Fruit fly (Drosophila melanogaster) whole organism, embryonic: ENCODE data around the gene CG15570.

Experiments used
- Aef1 ChIP-seq: fragments of 200-800 bp; sonication (Bioruptor generic); IDR thresholded peaks from 3 replicates; pipeline ENCODE4 v1.3.6; 2022; ENCODE audit warnings: missing biosample characterization, missing genetic modification characterization
- Atf-2 ChIP-seq: fragments of 200-800 bp; sonication (Bioruptor generic); optimal IDR thresholded peaks from 2 replicates; lab custom pipeline; 2016; ENCODE audit warnings: missing biosample characterization, missing genetic modification characterization
- Bdp1 ChIP-seq: fragments of 200-800 bp; sonication (Bioruptor generic); optimal IDR thresholded peaks from 3 replicates; lab custom pipeline; 2016; ENCODE audit warnings: missing biosample characterization, missing genetic modification characterization
- CG10209 ChIP-seq: fragments of 200-800 bp; sonication (Bioruptor generic); optimal IDR thresholded peaks from 3 replicates; lab custom pipeline; 2017; ENCODE audit warnings: missing biosample characterization, mild to moderate bottlenecking, missing genetic modification characterization, missing genetic modification reagents
- CG11456 ChIP-seq: fragments of 200-800 bp; sonication (Bioruptor generic); IDR thresholded peaks from 3 replicates; pipeline ENCODE4 v1.3.6; 2022; ENCODE audit warnings: missing biosample characterization, missing genetic modification characterization
- CG12744 ChIP-seq: fragments of 200-800 bp; sonication (Bioruptor generic); optimal IDR thresholded peaks from 2 replicates; lab custom pipeline; 2016; ENCODE audit warnings: missing biosample characterization, missing genetic modification characterization
- CG15011 ChIP-seq: fragments of 200-800 bp; sonication (Bioruptor generic); optimal IDR thresholded peaks from 3 replicates; lab custom pipeline; 2018; ENCODE audit warnings: missing biosample characterization, mild to moderate bottlenecking, missing genetic modification characterization
- CG15073 ChIP-seq: fragments of 200-800 bp; sonication (Bioruptor generic); optimal IDR thresholded peaks from 2 replicates; lab custom pipeline; 2016; ENCODE audit warnings: missing biosample characterization, missing genetic modification characterization
- CG17829 ChIP-seq: fragments of 200-800 bp; optimal IDR thresholded peaks from 2 replicates; lab custom pipeline; 2019; ENCODE audit warnings: missing biosample characterization, mild to moderate bottlenecking, missing genetic modification characterization, moderate library complexity
- CG18599 ChIP-seq: fragments of 200-800 bp; sonication (Bioruptor generic); optimal IDR thresholded peaks from 3 replicates; lab custom pipeline; 2017; ENCODE audit warnings: missing biosample characterization, missing genetic modification characterization, mild to moderate bottlenecking, moderate library complexity, missing genetic modification reagents
- CG2120 ChIP-seq: fragments of 200-800 bp; sonication (Bioruptor generic); optimal IDR thresholded peaks from 3 replicates; lab custom pipeline; 2016; ENCODE audit warnings: missing biosample characterization, missing genetic modification characterization
- CG31441 ChIP-seq: fragments of 200-800 bp; sonication (Bioruptor generic); IDR thresholded peaks from 2 replicates; pipeline ENCODE4 v1.3.6; 2022; ENCODE audit warnings: missing biosample characterization, missing genetic modification characterization
- CG32767 ChIP-seq: fragments of 200-800 bp; sonication (Bioruptor generic); IDR thresholded peaks from 2 replicates; pipeline ENCODE4 v1.3.6; 2022; ENCODE audit warnings: missing biosample characterization, missing genetic modification characterization
- CG3281 ChIP-seq: fragments of 200-800 bp; sonication (Bioruptor generic); optimal IDR thresholded peaks from 3 replicates; lab custom pipeline; 2017; ENCODE audit warnings: missing biosample characterization, mild to moderate bottlenecking, missing genetic modification characterization
- CG42726 ChIP-seq: fragments of 200-800 bp; sonication (Bioruptor generic); IDR thresholded peaks from 2 replicates; pipeline ENCODE4 v1.3.6; 2022; ENCODE audit warnings: missing biosample characterization, missing genetic modification characterization; ENCODE audit not compliant: partially characterized antibody
- CG4820 ChIP-seq: fragments of 200-800 bp; sonication (Bioruptor generic); optimal IDR thresholded peaks from 3 replicates; lab custom pipeline; 2016; ENCODE audit warnings: missing biosample characterization, missing genetic modification characterization
- CG6765 ChIP-seq: fragments of 200-800 bp; sonication (Bioruptor generic); optimal IDR thresholded peaks from 3 replicates; lab custom pipeline; 2017; ENCODE audit warnings: missing biosample characterization, mild to moderate bottlenecking, missing genetic modification characterization
- CG6813 ChIP-seq: fragments of 200-800 bp; sonication (Bioruptor generic); optimal IDR thresholded peaks from 2 replicates; lab custom pipeline; 2017; ENCODE audit warnings: missing biosample characterization, missing genetic modification characterization, mild to moderate bottlenecking, moderate library complexity, missing genetic modification reagents
- CG8388 ChIP-seq: fragments of 200-800 bp; sonication (Bioruptor generic); optimal IDR thresholded peaks from 2 replicates; lab custom pipeline; 2019; ENCODE audit warnings: missing biosample characterization, mild to moderate bottlenecking, missing genetic modification characterization, moderate library complexity
- CG8478 ChIP-seq: fragments of >200 bp; optimal IDR thresholded peaks from 2 replicates; lab custom pipeline; 2018
- Camta ChIP-seq: fragments of 200-800 bp; sonication (Bioruptor generic); optimal IDR thresholded peaks from 2 replicates; lab custom pipeline; 2016; ENCODE audit warnings: missing biosample characterization, missing genetic modification characterization
- CrebB ChIP-seq: fragments of 200-800 bp; sonication (Bioruptor generic); optimal IDR thresholded peaks from 3 replicates; lab custom pipeline; 2018; ENCODE audit warnings: missing biosample characterization, mild to moderate bottlenecking, missing genetic modification characterization
- Deaf1 ChIP-seq: fragments of 200-800 bp; optimal IDR thresholded peaks from 3 replicates; lab custom pipeline; 2019; ENCODE audit warnings: missing biosample characterization, mild to moderate bottlenecking, missing genetic modification characterization, moderate library complexity
- Dek ChIP-seq: fragments of 200-800 bp; sonication (Bioruptor generic); optimal IDR thresholded peaks from 3 replicates; lab custom pipeline; 2019; ENCODE audit warnings: missing biosample characterization, mild to moderate bottlenecking, missing genetic modification characterization, moderate library complexity
- Dref ChIP-seq: fragments of 200-800 bp; sonication (Bioruptor generic); IDR thresholded peaks from 2 replicates; pipeline ENCODE4 v1.3.6; 2022; ENCODE audit warnings: missing biosample characterization, missing genetic modification characterization
- ERR ChIP-seq: fragments of 200-800 bp; sonication (Bioruptor generic); optimal IDR thresholded peaks from 2 replicates; lab custom pipeline; 2016; ENCODE audit warnings: missing biosample characterization, missing genetic modification characterization
- Hsf ChIP-seq: fragments of 200-800 bp; sonication (Bioruptor generic); optimal IDR thresholded peaks from 3 replicates; lab custom pipeline; 2016; ENCODE audit warnings: missing biosample characterization, missing genetic modification characterization
- Nf-YA ChIP-seq: fragments of 200-800 bp; sonication (Bioruptor generic); IDR thresholded peaks from 2 replicates; pipeline ENCODE4 v1.3.6; 2022; ENCODE audit warnings: missing biosample characterization, missing genetic modification characterization
- Opbp ChIP-seq: fragments of 200-800 bp; sonication (Bioruptor generic); IDR thresholded peaks from 3 replicates; pipeline ENCODE4 v1.3.6; 2022; ENCODE audit warnings: missing biosample characterization, missing genetic modification characterization; ENCODE audit not compliant: partially characterized antibody
- Ptx1 ChIP-seq: fragments of 200-800 bp; sonication (Bioruptor generic); IDR thresholded peaks from 2 replicates; pipeline ENCODE4 v1.3.6; 2022; ENCODE audit warnings: missing biosample characterization, missing genetic modification characterization
- Side ChIP-seq: fragments of 200-800 bp; sonication (Bioruptor generic); optimal IDR thresholded peaks from 2 replicates; lab custom pipeline; 2016; ENCODE audit warnings: missing biosample characterization, missing genetic modification characterization
- Sry-δ ChIP-seq: fragments of 200-800 bp; sonication (Bioruptor generic); optimal IDR thresholded peaks from 2 replicates; lab custom pipeline; 2016; ENCODE audit warnings: missing biosample characterization, missing genetic modification characterization
- az2 ChIP-seq: fragments of 200-800 bp; sonication (Bioruptor generic); optimal IDR thresholded peaks from 3 replicates; lab custom pipeline; 2016; ENCODE audit warnings: missing biosample characterization, missing genetic modification characterization
- br ChIP-seq: fragments of >200 bp; optimal IDR thresholded peaks from 2 replicates; lab custom pipeline; 2017
- crc ChIP-seq: fragments of 200-800 bp; sonication (Bioruptor generic); optimal IDR thresholded peaks from 2 replicates; lab custom pipeline; 2016; ENCODE audit warnings: missing biosample characterization, missing genetic modification characterization
- crol ChIP-seq: fragments of 200-800 bp; sonication (Bioruptor generic); IDR thresholded peaks from 2 replicates; pipeline ENCODE4 v1.3.6; 2022; ENCODE audit warnings: missing biosample characterization, missing genetic modification characterization
- dimm ChIP-seq: fragments of 200-800 bp; sonication (Bioruptor generic); IDR thresholded peaks from 2 replicates; pipeline ENCODE4 v1.3.6; 2022; ENCODE audit warnings: missing biosample characterization, missing genetic modification characterization
- dysf ChIP-seq: fragments of 200-800 bp; sonication (Bioruptor generic); IDR thresholded peaks from 3 replicates; pipeline ENCODE4 v1.3.6; 2022; ENCODE audit warnings: missing biosample characterization, missing genetic modification characterization
- fd3F ChIP-seq: fragments of 200-800 bp; sonication (Bioruptor generic); optimal IDR thresholded peaks from 2 replicates; lab custom pipeline; 2018; ENCODE audit warnings: missing biosample characterization, mild to moderate bottlenecking, missing genetic modification characterization, moderate library complexity
- gce ChIP-seq: fragments of 200-800 bp; sonication (Bioruptor generic); IDR thresholded peaks from 3 replicates; pipeline ENCODE4 v1.3.6; 2022; ENCODE audit warnings: missing biosample characterization, missing genetic modification characterization
- hb ChIP-seq: fragments of 200-800 bp; sonication (Bioruptor generic); IDR thresholded peaks from 3 replicates; pipeline ENCODE4 v1.3.6; 2022; ENCODE audit warnings: missing biosample characterization, missing genetic modification characterization; ENCODE audit not compliant: partially characterized antibody
- ind ChIP-seq: fragments of 200-800 bp; sonication (Bioruptor generic); optimal IDR thresholded peaks from 3 replicates; lab custom pipeline; 2016; ENCODE audit warnings: missing biosample characterization, missing genetic modification characterization
- nom ChIP-seq: fragments of 200-800 bp; sonication (Bioruptor generic); optimal IDR thresholded peaks from 2 replicates; lab custom pipeline; 2017; ENCODE audit warnings: missing biosample characterization, missing genetic modification characterization, mild to moderate bottlenecking, moderate library complexity, missing genetic modification reagents
- odd ChIP-seq: fragments of 200-800 bp; sonication (Bioruptor generic); optimal IDR thresholded peaks from 2 replicates; lab custom pipeline; 2017; ENCODE audit warnings: missing biosample characterization, mild to moderate bottlenecking, missing genetic modification characterization
- otp ChIP-seq: fragments of 200-800 bp; sonication (Bioruptor generic); IDR thresholded peaks from 3 replicates; pipeline ENCODE4, ENCODE4 v1.3.6; 2022; ENCODE audit warnings: missing biosample characterization, missing genetic modification characterization
- sc ChIP-seq, 3 experiments: fragments of >200 bp in 2 of 3; fragments of 200-800 bp in 1 of 3; sonication (Bioruptor generic) in 1 of 3; optimal IDR thresholded peaks; 2 replicates in 2 of 3; 3 replicates in 1 of 3; lab custom pipeline; 2017; ENCODE audit warnings: mild to moderate bottlenecking in 1 of 3, missing biosample characterization in 1 of 3, missing genetic modification characterization in 1 of 3, missing genetic modification reagents in 1 of 3
- ttk ChIP-seq: fragments of 200-800 bp; sonication (Bioruptor generic); IDR thresholded peaks from 2 replicates; pipeline ENCODE4 v2.1.2; 2022; ENCODE audit warnings: missing biosample characterization, missing genetic modification characterization
- wor ChIP-seq: fragments of 200-800 bp; sonication (Bioruptor generic); IDR thresholded peaks from 2 replicates; pipeline ENCODE4 v1.3.6; 2022; ENCODE audit warnings: missing biosample characterization, missing genetic modification characterization
- zfh2 ChIP-seq: fragments of 200-800 bp; sonication (Bioruptor generic); optimal IDR thresholded peaks from 2 replicates; lab custom pipeline; 2016; ENCODE audit warnings: missing biosample characterization, missing genetic modification characterization

CG15570 gene

DNA sequence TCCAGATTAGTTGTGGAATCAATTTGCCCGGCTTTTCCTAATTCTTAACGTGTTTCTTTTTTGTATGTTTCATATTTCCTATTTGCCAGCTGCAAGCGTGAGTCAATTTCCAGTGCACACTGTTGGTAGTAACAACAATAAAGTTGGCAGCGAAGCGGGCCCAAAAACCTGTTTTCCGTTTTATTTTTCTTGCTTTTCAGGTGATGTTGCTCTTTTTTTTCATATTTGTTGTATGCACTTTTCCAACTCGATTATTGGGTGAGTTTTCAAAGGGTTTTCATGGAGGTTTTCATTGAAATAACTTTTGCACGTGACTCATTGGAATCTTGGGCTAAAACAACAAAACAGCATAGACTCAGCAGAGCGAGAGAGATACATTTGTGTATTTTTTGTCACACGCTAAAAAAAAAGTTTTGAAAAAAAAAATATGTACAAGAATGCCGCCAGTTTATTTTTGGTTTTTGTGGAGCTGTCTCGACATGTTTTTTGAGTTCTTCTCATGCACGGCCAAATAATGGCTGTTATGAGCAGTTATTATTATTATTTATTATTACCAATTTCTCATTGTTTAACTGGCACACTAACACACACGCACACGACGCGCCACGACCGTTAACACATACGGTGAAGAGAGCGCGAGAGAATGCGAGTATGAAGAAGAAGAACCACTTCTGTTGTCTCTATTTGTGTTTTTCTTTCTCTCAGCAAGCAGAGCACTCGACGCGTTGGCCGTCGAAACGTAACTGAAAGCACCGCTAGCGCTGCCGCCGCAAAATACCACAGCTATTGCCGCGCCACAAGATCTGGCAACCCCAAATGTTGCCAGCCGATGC is 12.4 kb upstream of the CG15570 start, which contains the start of gene Fas2 (continued):
- TF ChIP-seq CG4820 (GFP tag; lab: Kevin White, UChicago), result no peak
- no peak for TF ChIP-seq Sry-δ (GFP tag; lab: Kevin White, UChicago)
- peak; percentile 70 for TF ChIP-seq CG42726 (GFP tag; lab: Robert Waterston, UW)
- TF ChIP-seq sc (optimal IDR thresholded peaks at IDR 0.05; lab: Kevin White, UChicago), result no peak
- no peak for TF ChIP-seq sc (GFP tag; optimal IDR thresholded peaks at IDR 0.05; lab: Kevin White, UChicago)
- peak; percentile 16 for TF ChIP-seq Dek
- peak; percentile 66 for TF ChIP-seq CG3281
- no peak for TF ChIP-seq Atf-2 (GFP tag; lab: Kevin White, UChicago)
- TF ChIP-seq CG6813 (GFP tag; lab: Kevin White, UChicago), result peak; percentile 28
- peak; percentile 72 for TF ChIP-seq CG6765 (GFP tag; lab: Kevin White, UChicago)
- TF ChIP-seq zfh2 (GFP tag; lab: Kevin White, UChicago), result no peak
- peak; percentile 51 for TF ChIP-seq CG17829 (tag; lab: Kevin White, UChicago)
- TF ChIP-seq ERR (GFP tag; lab: Kevin White, UChicago), result peak; percentile 62
- 0 out of 2 replicates have a peak, but pooled peaks have one; percentile 24 for TF ChIP-seq ttk (GFP tag; lab: Robert Waterston, UW)
- no peak for TF ChIP-seq fd3F (GFP tag; lab: Kevin White, UChicago)
- TF ChIP-seq otp, result 0 out of 3 replicates have a peak, but pooled peaks have one; percentile 59
- no peak for TF ChIP-seq CG8388 (GFP tag; lab: Kevin White, UChicago)
- no peak for TF ChIP-seq Nf-YA (GFP tag; lab: Robert Waterston, UW)
- TF ChIP-seq Hsf (GFP tag; lab: Kevin White, UChicago), result no peak
- TF ChIP-seq CrebB, result peak; percentile 38
- no peak for TF ChIP-seq CG32767 (GFP tag; lab: Robert Waterston, UW)
- TF ChIP-seq Deaf1 (tag; lab: Kevin White, UChicago), result peak; percentile 39
- TF ChIP-seq CG18599 (GFP tag; lab: Kevin White, UChicago), result peak; percentile 73
- TF ChIP-seq Side (GFP tag; lab: Kevin White, UChicago), result peak; percentile 52
- TF ChIP-seq crol, result no peak
- peak; percentile 17 for TF ChIP-seq Bdp1
- no peak for TF ChIP-seq CG15073 (GFP tag; lab: Kevin White, UChicago)
- no peak; the same call in 1 of the 2 replicates for TF ChIP-seq CG31441
- TF ChIP-seq dysf, result peak; percentile 59
- no peak for TF ChIP-seq Dref (GFP tag; lab: Robert Waterston, UW)
- TF ChIP-seq Camta, result peak; percentile 25
- peak; percentile 69 for TF ChIP-seq Opbp
- no peak for TF ChIP-seq crc (GFP tag; lab: Kevin White, UChicago)
- TF ChIP-seq CG15011 (GFP tag; lab: Kevin White, UChicago), result peak; percentile 30
- TF ChIP-seq CG11456 (GFP tag; lab: Robert Waterston, UW), result 0 out of 3 replicates have a peak, but pooled peaks have one; percentile 61
- peak; percentile 54 for TF ChIP-seq Ptx1 (GFP tag; lab: Robert Waterston, UW)
- peak; percentile 30; the same call in 1 of the 3 replicates for TF ChIP-seq hb
- no peak for TF ChIP-seq Aef1 (GFP tag; lab: Robert Waterston, UW)
- peak; percentile 17 for TF ChIP-seq CG2120 (GFP tag; lab: Kevin White, UChicago)
- no peak for TF ChIP-seq ind (GFP tag; lab: Kevin White, UChicago)
- TF ChIP-seq nom (GFP tag; lab: Kevin White, UChicago), result peak; percentile 65
- no peak for TF ChIP-seq dimm (GFP tag; lab: Robert Waterston, UW)
- no peak for TF ChIP-seq CG8478
- peak; percentile 47 for TF ChIP-seq CG10209 (GFP tag; lab: Kevin White, UChicago)
- peak; percentile 58 for TF ChIP-seq odd (GFP tag; lab: Kevin White, UChicago)
- no peak for TF ChIP-seq CG12744 (GFP tag; lab: Kevin White, UChicago)
- TF ChIP-seq az2 (GFP tag; lab: Kevin White, UChicago), result no peak
- TF ChIP-seq gce (GFP tag; lab: Robert Waterston, UW), result peak; percentile 67; the same call in 1 of the 3 replicates
- TF ChIP-seq br, result no peak
- no peak for TF ChIP-seq wor (GFP tag; lab: Robert Waterston, UW)
